Fruit fly (Drosophila melanogaster) whole organism, embryonic: ENCODE data around the gene PsGEF.

ENCODE experiments used
- Adf1 ChIP-seq: fragments of 200-800 bp; sonication (Bioruptor generic); IDR thresholded peaks from 2 replicates; pipeline ENCODE4 v1.3.6; 2022; ENCODE audit warnings: missing biosample characterization, missing genetic modification characterization
- Antp ChIP-seq: fragments of 200-800 bp; sonication (Bioruptor generic); optimal IDR thresholded peaks from 3 replicates; lab custom pipeline; 2016; ENCODE audit warnings: missing biosample characterization, missing genetic modification characterization
- CG10321 ChIP-seq: fragments of 200-800 bp; sonication (Bioruptor generic); IDR thresholded peaks from 2 replicates; pipeline ENCODE4 v1.3.6; 2022; ENCODE audit warnings: missing biosample characterization, missing genetic modification characterization
- CG10431 ChIP-seq: fragments of 200-800 bp; sonication (Bioruptor generic); optimal IDR thresholded peaks from 3 replicates; lab custom pipeline; 2018; ENCODE audit warnings: missing biosample characterization, mild to moderate bottlenecking, missing genetic modification characterization
- CG10959 ChIP-seq: fragments of 200-800 bp; sonication (Bioruptor generic); IDR thresholded peaks from 2 replicates; pipeline ENCODE4 v1.3.6; 2022; ENCODE audit warnings: missing biosample characterization, missing genetic modification characterization
- CG11093 ChIP-seq: fragments of 200-800 bp; sonication (Bioruptor generic); IDR thresholded peaks from 3 replicates; pipeline ENCODE4 v1.3.6; 2022; ENCODE audit warnings: missing biosample characterization, missing genetic modification characterization
- CG11504 ChIP-seq: fragments of 200-800 bp; sonication (Bioruptor generic); optimal IDR thresholded peaks from 3 replicates; lab custom pipeline; 2019; ENCODE audit warnings: missing biosample characterization, mild to moderate bottlenecking, missing genetic modification characterization, moderate library complexity
- CG12391 ChIP-seq: fragments of 200-800 bp; sonication (Bioruptor generic); optimal IDR thresholded peaks from 3 replicates; lab custom pipeline; 2018; ENCODE audit warnings: missing biosample characterization, mild to moderate bottlenecking, missing genetic modification characterization, moderate library complexity
- CG12659 ChIP-seq: fragments of 200-800 bp; sonication (Bioruptor generic); optimal IDR thresholded peaks from 3 replicates; lab custom pipeline; 2017; ENCODE audit warnings: mild to moderate bottlenecking, missing biosample characterization, missing genetic modification reagents, missing genetic modification characterization
- CG12769 ChIP-seq: fragments of 200-800 bp; sonication (Bioruptor generic); optimal IDR thresholded peaks from 2 replicates; lab custom pipeline; 2019; ENCODE audit warnings: missing biosample characterization, mild to moderate bottlenecking, missing genetic modification characterization, moderate library complexity
- CG13424 ChIP-seq: fragments of 200-800 bp; sonication (Bioruptor generic); optimal IDR thresholded peaks from 2 replicates; lab custom pipeline; 2019; ENCODE audit warnings: missing biosample characterization, mild to moderate bottlenecking, missing genetic modification characterization, moderate library complexity
- CG13894 ChIP-seq: fragments of 200-800 bp; sonication (Bioruptor generic); optimal IDR thresholded peaks from 3 replicates; lab custom pipeline; 2018; ENCODE audit warnings: missing biosample characterization, mild to moderate bottlenecking, missing genetic modification characterization, moderate library complexity
- CG14014 ChIP-seq: fragments of 200-800 bp; sonication (Bioruptor generic); IDR thresholded peaks from 2 replicates; pipeline ENCODE4 v1.3.6; 2022; ENCODE audit warnings: missing biosample characterization, missing genetic modification characterization
- CG15269 ChIP-seq: fragments of 200-800 bp; sonication (Bioruptor generic); optimal IDR thresholded peaks from 2 replicates; lab custom pipeline; 2018; ENCODE audit warnings: missing biosample characterization, mild to moderate bottlenecking, missing genetic modification characterization, moderate library complexity
- CG16779 ChIP-seq: fragments of 200-800 bp; sonication (Bioruptor generic); IDR thresholded peaks from 2 replicates; pipeline ENCODE4 v1.3.6; 2022; ENCODE audit warnings: missing biosample characterization, missing genetic modification characterization
- CG16815 ChIP-seq: fragments of 200-800 bp; sonication (Bioruptor generic); optimal IDR thresholded peaks from 3 replicates; lab custom pipeline; 2017; ENCODE audit warnings: missing biosample characterization, mild to moderate bottlenecking, missing genetic modification characterization
- CG18011 ChIP-seq: fragments of 200-800 bp; sonication (Bioruptor generic); optimal IDR thresholded peaks from 2 replicates; lab custom pipeline; 2017; ENCODE audit warnings: missing biosample characterization, missing genetic modification characterization, mild to moderate bottlenecking, moderate library complexity, missing genotype
- CG3163 ChIP-seq: fragments of 200-800 bp; sonication (Bioruptor generic); optimal IDR thresholded peaks from 3 replicates; lab custom pipeline; 2016; ENCODE audit warnings: missing biosample characterization, missing genetic modification characterization
- CG32772 ChIP-seq: fragments of 200-800 bp; sonication (Bioruptor generic); IDR thresholded peaks from 2 replicates; pipeline ENCODE4 v1.3.6; 2022; ENCODE audit warnings: missing biosample characterization, missing genetic modification characterization
- CG33557 ChIP-seq: fragments of 200-800 bp; sonication (Bioruptor generic); optimal IDR thresholded peaks from 2 replicates; lab custom pipeline; 2019; ENCODE audit warnings: missing biosample characterization, mild to moderate bottlenecking, missing genetic modification characterization, moderate library complexity
- CG34422 ChIP-seq: fragments of 200-800 bp; sonication (Bioruptor generic); IDR thresholded peaks from 3 replicates; pipeline ENCODE4 v1.3.6; 2022; ENCODE audit warnings: missing biosample characterization, missing genetic modification characterization
- CG3847 ChIP-seq: fragments of 200-800 bp; sonication (Bioruptor generic); IDR thresholded peaks from 2 replicates; pipeline ENCODE4 v1.3.6; 2022; ENCODE audit warnings: missing biosample characterization, missing genetic modification characterization
- CG4854 ChIP-seq: fragments of 200-800 bp; sonication (Bioruptor generic); optimal IDR thresholded peaks from 2 replicates; lab custom pipeline; 2016; ENCODE audit warnings: missing biosample characterization, missing genetic modification characterization, inconsistent platforms
- CG5180 ChIP-seq: fragments of 200-800 bp; sonication (Bioruptor generic); optimal IDR thresholded peaks from 3 replicates; lab custom pipeline; 2017; ENCODE audit warnings: missing biosample characterization, missing genetic modification characterization, mild to moderate bottlenecking, moderate library complexity, missing genetic modification reagents
- CG7357 ChIP-seq: fragments of 200-800 bp; sonication (Bioruptor generic); IDR thresholded peaks from 3 replicates; pipeline ENCODE4 v1.3.6; 2022; ENCODE audit warnings: missing biosample characterization, missing genetic modification characterization
- CG7745 ChIP-seq: fragments of 200-800 bp; sonication (Bioruptor generic); optimal IDR thresholded peaks from 2 replicates; lab custom pipeline; 2018; ENCODE audit warnings: missing biosample characterization, mild to moderate bottlenecking, missing genetic modification characterization, moderate library complexity
- CG7839 ChIP-seq: fragments of 200-800 bp; sonication (Bioruptor generic); optimal IDR thresholded peaks from 3 replicates; lab custom pipeline; 2018; ENCODE audit warnings: missing biosample characterization, mild to moderate bottlenecking, missing genetic modification characterization, moderate library complexity
- CTCF ChIP-seq: fragments of 200-800 bp; sonication (Bioruptor generic); optimal IDR thresholded peaks from 2 replicates; lab custom pipeline; 2017; ENCODE audit warnings: missing biosample characterization, mild to moderate bottlenecking, missing genetic modification characterization, moderate library complexity
- Deaf1 ChIP-seq: fragments of 200-800 bp; optimal IDR thresholded peaks from 3 replicates; lab custom pipeline; 2019; ENCODE audit warnings: missing biosample characterization, mild to moderate bottlenecking, missing genetic modification characterization, moderate library complexity
- GATAe ChIP-seq: fragments of 200-800 bp; sonication (Bioruptor generic); conservative IDR thresholded peaks from 2 replicates; pipeline ENCODE4 v1.3.6; 2022; ENCODE audit warnings: missing biosample characterization, missing genetic modification characterization
- Hr78 ChIP-seq, 2 experiments: fragments of 200-800 bp in 1 of 2; fragments of >200 bp in 1 of 2; sonication (Bioruptor generic) in 1 of 2; optimal IDR thresholded peaks; 2 replicates each; lab custom pipeline; 2017 to 2019; ENCODE audit warnings: missing biosample characterization in 2 of 2, missing genetic modification characterization in 2 of 2, mild to moderate bottlenecking in 1 of 2, moderate library complexity in 1 of 2
- Kr ChIP-seq: fragments of 200-800 bp; sonication (Bioruptor generic); optimal IDR thresholded peaks from 2 replicates; lab custom pipeline; 2017; ENCODE audit warnings: missing biosample characterization, mild to moderate bottlenecking, missing genetic modification characterization
- MESR4 ChIP-seq: fragments of 200-800 bp; sonication (Bioruptor generic); optimal IDR thresholded peaks from 2 replicates; lab custom pipeline; 2018; ENCODE audit warnings: missing biosample characterization, mild to moderate bottlenecking, missing genetic modification characterization, moderate library complexity
- NK7.1 ChIP-seq: fragments of 200-800 bp; sonication (Bioruptor generic); optimal IDR thresholded peaks from 3 replicates; lab custom pipeline; 2016; ENCODE audit warnings: missing biosample characterization, missing genetic modification characterization
- PHDP ChIP-seq: fragments of 200-800 bp; sonication (Bioruptor generic); optimal IDR thresholded peaks from 3 replicates; lab custom pipeline; 2018; ENCODE audit warnings: missing biosample characterization, mild to moderate bottlenecking, missing genetic modification characterization, moderate library complexity
- Ptx1 ChIP-seq: fragments of 200-800 bp; sonication (Bioruptor generic); IDR thresholded peaks from 2 replicates; pipeline ENCODE4 v1.3.6; 2022; ENCODE audit warnings: missing biosample characterization, missing genetic modification characterization
- Stat92E ChIP-seq, 3 experiments: fragments of >200 bp in 2 of 3; fragments of 200-800 bp in 1 of 3; sonication (Bioruptor generic) in 1 of 3; optimal IDR thresholded peaks; 2 replicates each; lab custom pipeline; 2017 to 2019; ENCODE audit warnings: missing biosample characterization in 3 of 3, missing genetic modification characterization in 3 of 3, mild to moderate bottlenecking in 1 of 3, moderate library complexity in 1 of 3
- ac ChIP-seq: fragments of 200-800 bp; sonication (Bioruptor generic); optimal IDR thresholded peaks from 3 replicates; lab custom pipeline; 2017; ENCODE audit warnings: missing biosample characterization, mild to moderate bottlenecking, missing genetic modification characterization
- bab2 ChIP-seq: fragments of 200-800 bp; sonication (Bioruptor generic); optimal IDR thresholded peaks from 2 replicates; lab custom pipeline; 2016; ENCODE audit warnings: missing biosample characterization, missing genetic modification characterization
- crp ChIP-seq, 2 experiments: fragments of 200-800 bp; sonication (Bioruptor generic); optimal IDR thresholded peaks; 2 replicates in 1 of 2; 3 replicates in 1 of 2; lab custom pipeline; 2017; ENCODE audit warnings: missing biosample characterization in 2 of 2, missing genetic modification characterization in 2 of 2, mild to moderate bottlenecking in 1 of 2, moderate library complexity in 1 of 2
- gcm ChIP-seq: fragments of 200-800 bp; sonication (Bioruptor generic); optimal IDR thresholded peaks from 2 replicates; lab custom pipeline; 2019; ENCODE audit warnings: missing biosample characterization, mild to moderate bottlenecking, missing genetic modification characterization, moderate library complexity
- gcm2 ChIP-seq: fragments of 200-800 bp; sonication (Bioruptor generic); optimal IDR thresholded peaks from 2 replicates; lab custom pipeline; 2016; ENCODE audit warnings: missing biosample characterization, missing genetic modification characterization
- grn ChIP-seq: fragments of 200-800 bp; sonication (Bioruptor generic); optimal IDR thresholded peaks from 3 replicates; lab custom pipeline; 2017; ENCODE audit warnings: missing biosample characterization, missing genetic modification characterization
- lbe ChIP-seq: fragments of 200-800 bp; sonication (Bioruptor generic); optimal IDR thresholded peaks from 2 replicates; lab custom pipeline; 2016; ENCODE audit warnings: missing biosample characterization, mild to moderate bottlenecking, missing genetic modification characterization
- nmo ChIP-seq: fragments of 200-800 bp; sonication (Bioruptor generic); optimal IDR thresholded peaks from 2 replicates; lab custom pipeline; 2018; ENCODE audit warnings: missing biosample characterization, mild to moderate bottlenecking, missing genetic modification characterization, moderate library complexity
- pros ChIP-seq: fragments of 200-800 bp; sonication (Bioruptor generic); optimal IDR thresholded peaks from 3 replicates; lab custom pipeline; 2019; ENCODE audit warnings: missing biosample characterization, mild to moderate bottlenecking, missing genetic modification characterization, moderate library complexity
- sima ChIP-seq: fragments of 200-800 bp; sonication (Bioruptor generic); optimal IDR thresholded peaks from 2 replicates; lab custom pipeline; 2016; ENCODE audit warnings: missing biosample characterization, missing genetic modification characterization
- ssp ChIP-seq: fragments of 200-800 bp; sonication (Bioruptor generic); IDR thresholded peaks from 2 replicates; pipeline ENCODE4 v1.3.6; 2022; ENCODE audit warnings: missing biosample characterization, missing genetic modification characterization
- sug ChIP-seq: fragments of 200-800 bp; optimal IDR thresholded peaks from 2 replicates; lab custom pipeline; 2019; ENCODE audit warnings: missing biosample characterization, mild to moderate bottlenecking, missing genetic modification characterization, moderate library complexity
- tx ChIP-seq: fragments of 200-800 bp; sonication (Bioruptor generic); optimal IDR thresholded peaks from 2 replicates; lab custom pipeline; 2016; ENCODE audit warnings: missing biosample characterization, missing genetic modification characterization

The PsGEF gene

DNA sequence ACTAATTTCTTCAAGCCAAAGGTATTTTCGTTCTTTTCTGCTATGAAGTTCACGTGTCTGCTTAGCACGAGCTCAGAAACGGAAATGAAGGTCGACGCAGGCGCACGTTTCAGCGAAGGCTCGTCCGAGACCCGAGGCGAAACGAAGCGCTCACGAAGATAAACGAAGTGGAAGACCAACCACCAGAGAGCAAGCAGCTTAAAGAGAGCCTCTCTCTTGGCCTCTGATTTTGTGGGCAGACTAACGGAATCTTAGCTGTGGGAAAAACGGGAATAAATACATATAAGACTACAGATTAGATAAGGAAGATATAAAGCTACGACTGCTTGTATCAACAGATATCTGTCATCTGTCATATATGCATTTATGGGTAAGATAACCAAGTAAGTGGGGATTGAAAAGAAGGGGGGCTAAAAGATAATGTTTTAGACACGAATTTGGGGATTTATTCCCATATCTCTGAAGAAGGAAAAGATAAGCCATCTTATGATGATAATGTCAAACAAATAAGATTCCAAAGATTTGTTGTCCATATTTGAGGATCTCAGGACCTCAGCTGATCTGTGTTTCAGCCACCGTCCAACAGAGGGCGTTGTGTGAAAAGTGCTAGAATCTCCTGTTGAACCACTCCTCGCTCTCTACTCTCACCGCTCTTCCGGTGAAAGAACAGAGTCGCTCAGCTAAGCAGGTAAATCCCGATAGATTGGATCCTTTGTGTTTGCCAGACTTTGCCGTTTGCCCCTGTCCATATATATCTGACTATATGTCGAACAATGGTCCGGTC is at the start of gene PsGEF:
PsGEF (minus strand) TSS at position 86 of the 784 bp plus-strand sequence.
- TF ChIP-seq CG10431 (no peak), CG5180 (GFP tag; lab: Kevin White, UChicago) (no peak), lbe (GFP tag; lab: Kevin White, UChicago) (no peak), CG10321 (no peak), Ptx1 (no peak), CG16779 (no peak), CG4854 (GFP tag; lab: Kevin White, UChicago) (no peak), CG18011 (GFP tag; lab: Kevin White, UChicago) (no peak), CG7839 (no peak), sima (GFP tag; lab: Kevin White, UChicago) (no peak), CG12391 (tag; lab: Kevin White, UChicago) (no peak), CTCF (GFP tag; lab: Kevin White, UChicago) (peak; percentile 83), CG13894 (tag; lab: Kevin White, UChicago) (no peak), CG15269 (tag; lab: Kevin White, UChicago) (no peak), pros (GFP tag; lab: Kevin White, UChicago) (peak; percentile 97), CG14014 (GFP tag; lab: Robert Waterston, UW) (no peak), CG11093 (no peak), CG3847 (GFP tag; lab: Robert Waterston, UW) (no peak), CG16815 (GFP tag; lab: Kevin White, UChicago) (no peak), tx (GFP tag; lab: Kevin White, UChicago) (no peak), Adf1 (no peak), NK7.1 (GFP tag; lab: Kevin White, UChicago) (no peak), Antp (GFP tag; lab: Kevin White, UChicago) (no peak), CG32772 (GFP tag; lab: Robert Waterston, UW) (no peak), CG11504 (tag; lab: Kevin White, UChicago) (no peak), bab2 (GFP tag; lab: Kevin White, UChicago) (no peak), Hr78 (GFP tag; optimal IDR thresholded peaks at IDR 0.05; lab: Kevin White, UChicago) (no peak), CG7745 (tag; lab: Kevin White, UChicago) (peak; percentile 24), Deaf1 (tag; lab: Kevin White, UChicago) (peak; percentile 93), crp (GFP tag; optimal IDR thresholded peaks at IDR 0.05; lab: Kevin White, UChicago) (peak in 1 of 2 experiments; percentile 40), CG13424 (tag; lab: Kevin White, UChicago) (no peak), CG33557 (GFP tag; lab: Kevin White, UChicago) (peak; percentile 15), CG3163 (GFP tag; lab: Kevin White, UChicago) (no peak), PHDP (tag; lab: Kevin White, UChicago) (no peak), nmo (GFP tag; lab: Kevin White, UChicago) (no peak), CG12769 (tag; lab: Kevin White, UChicago) (no peak), Kr (peak; percentile 37), Stat92E (GFP tag; optimal IDR thresholded peaks at IDR 0.05; lab: Kevin White, UChicago) (no peak), gcm (no peak), grn (GFP tag; lab: Kevin White, UChicago) (peak; percentile 34), CG34422 (GFP tag; lab: Robert Waterston, UW) (no peak), MESR4 (GFP tag; lab: Kevin White, UChicago) (no peak), ac (GFP tag; lab: Kevin White, UChicago) (no peak), CG12659 (GFP tag; lab: Kevin White, UChicago) (no peak), gcm2 (GFP tag; lab: Kevin White, UChicago) (no peak), GATAe (no peak), CG7357 (no peak), ssp (GFP tag; lab: Robert Waterston, UW) (no peak), CG10959 (GFP tag; lab: Robert Waterston, UW) (no peak), sug (tag; lab: Kevin White, UChicago) (no peak)
